Fruit fly (Drosophila melanogaster): ENCODE measurements around the gene oc.
A peak's percentile ranks its signal among the peaks of the same experiment; 100 is the strongest.

Gene oc

DNA sequence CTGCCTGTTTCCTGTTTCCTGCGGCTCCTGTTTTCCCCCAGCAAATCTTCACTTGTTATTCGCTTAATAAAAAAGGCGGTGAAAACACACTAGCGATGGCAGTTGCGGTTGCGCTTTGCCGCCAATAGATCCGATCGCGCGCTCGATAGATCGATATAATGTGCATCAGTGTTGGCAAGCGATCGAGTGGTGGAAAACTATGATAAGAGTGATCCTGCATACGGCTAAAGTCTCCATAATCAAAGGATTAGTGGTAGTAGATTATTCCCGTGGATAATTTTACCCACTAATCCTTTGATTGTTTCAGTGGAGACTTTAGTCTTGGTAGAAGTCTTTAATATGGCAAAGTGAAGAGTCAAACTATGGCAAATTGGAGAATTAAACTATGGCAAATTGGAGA is 44.3 kb downstream of the oc start, which contains the start of gene Caf1-180 (continued):
- no peak for TF ChIP-seq GATAe (GFP tag; conservative IDR thresholded peaks at IDR 0.05)
- no peak for TF ChIP-seq CG12104 (GFP tag; optimal IDR thresholded peaks at IDR 0.05)
- no peak for TF ChIP-seq CG12071 (GFP tag; optimal IDR thresholded peaks at IDR 0.05)
- TF ChIP-seq Bteb2 (GFP tag; optimal IDR thresholded peaks at IDR 0.05), result no peak
- no peak for TF ChIP-seq kni (GFP tag; optimal IDR thresholded peaks at IDR 0.05)
- TF ChIP-seq E2f2 (GFP tag; IDR thresholded peaks at IDR 0.05), result peak; percentile 82
- peak; percentile 9 for TF ChIP-seq CG8944 (GFP tag; optimal IDR thresholded peaks at IDR 0.05)
- peak; percentile 99 for TF ChIP-seq E2f1 (GFP tag; IDR thresholded peaks at IDR 0.05)
- peak; percentile 52 for TF ChIP-seq gfzf (GFP tag; optimal IDR thresholded peaks at IDR 0.05)
- TF ChIP-seq sima (GFP tag; optimal IDR thresholded peaks at IDR 0.05), result no peak
- no peak for TF ChIP-seq CG11696 (GFP tag; IDR thresholded peaks at IDR 0.05)
- TF ChIP-seq lbe (GFP tag; optimal IDR thresholded peaks at IDR 0.05), result no peak
- peak; percentile 35 for TF ChIP-seq CG12659 (GFP tag; optimal IDR thresholded peaks at IDR 0.05)
- 0 out of 2 replicates have a peak, but pooled peaks have one; percentile 9 for TF ChIP-seq sisA (GFP tag; IDR thresholded peaks at IDR 0.05)
- peak; percentile 54 for TF ChIP-seq CG2120 (GFP tag; optimal IDR thresholded peaks at IDR 0.05)
- no peak for TF ChIP-seq onecut (GFP tag; IDR thresholded peaks at IDR 0.05)
- TF ChIP-seq repo (GFP tag; optimal IDR thresholded peaks at IDR 0.05), result no peak
- no peak for TF ChIP-seq CG1024 (GFP tag; IDR thresholded peaks at IDR 0.05)
- no peak for TF ChIP-seq CG15073 (GFP tag; optimal IDR thresholded peaks at IDR 0.05)
- TF ChIP-seq Gug (GFP tag; IDR thresholded peaks at IDR 0.05), result peak; percentile 17; the same call in 1 of the 4 replicates
- peak; percentile 26 for TF ChIP-seq MESR4 (GFP tag; optimal IDR thresholded peaks at IDR 0.05)
- peak; percentile 1 for TF ChIP-seq gro (GFP tag; optimal IDR thresholded peaks at IDR 0.05)
- TF ChIP-seq CG14710 (tag; optimal IDR thresholded peaks at IDR 0.05), result peak; percentile 60
- no peak for TF ChIP-seq CG10209 (GFP tag; optimal IDR thresholded peaks at IDR 0.05)
- TF ChIP-seq CG12299 (tag; optimal IDR thresholded peaks at IDR 0.05), result no peak
- peak; percentile 50 for TF ChIP-seq CG3995 (GFP tag; optimal IDR thresholded peaks at IDR 0.05)
- TF ChIP-seq Nf-YA (GFP tag; IDR thresholded peaks at IDR 0.05), result no peak
- no peak for TF ChIP-seq her (GFP tag; optimal IDR thresholded peaks at IDR 0.05)
- peak; percentile 88 for TF ChIP-seq Opbp (GFP tag; IDR thresholded peaks at IDR 0.05; ENCODE audit: partially characterized antibody)
- TF ChIP-seq Nf-YB (GFP tag; optimal IDR thresholded peaks at IDR 0.05), result peak; percentile 15
- no peak for TF ChIP-seq Sry-β (GFP tag; optimal IDR thresholded peaks at IDR 0.05)
- TF ChIP-seq Rx (GFP tag; IDR thresholded peaks at IDR 0.05), result no peak
- TF ChIP-seq CG11504 (tag; optimal IDR thresholded peaks at IDR 0.05), result no peak
- TF ChIP-seq CG10366 (GFP tag; IDR thresholded peaks at IDR 0.05), result no peak
- TF ChIP-seq CG18599 (GFP tag; optimal IDR thresholded peaks at IDR 0.05), result no peak
- no peak for TF ChIP-seq CG10321 (GFP tag; IDR thresholded peaks at IDR 0.05)
- peak; percentile 40 for TF ChIP-seq CG17829 (tag; optimal IDR thresholded peaks at IDR 0.05)
- TF ChIP-seq B-H2 (GFP tag; optimal IDR thresholded peaks at IDR 0.05), result no peak
- no peak for TF ChIP-seq CG43689 (GFP tag; IDR thresholded peaks at IDR 0.05)
- 0 out of 2 replicates have a peak, but pooled peaks have one; percentile 11 for TF ChIP-seq ssp (GFP tag; IDR thresholded peaks at IDR 0.05)
- no peak for TF ChIP-seq Stat92E (GFP tag; optimal IDR thresholded peaks at IDR 0.05)
- no peak for TF ChIP-seq CG14965 (GFP tag; optimal IDR thresholded peaks at IDR 0.05; ENCODE audit: borderline replicate concordance)
- TF ChIP-seq mirr (GFP tag; optimal IDR thresholded peaks at IDR 0.05), result no peak
- no peak for TF ChIP-seq luna (GFP tag; optimal IDR thresholded peaks at IDR 0.05)
- TF ChIP-seq CG10979 (tag; optimal IDR thresholded peaks at IDR 0.05), result peak; percentile 1
- TF ChIP-seq CG15514 (GFP tag; optimal IDR thresholded peaks at IDR 0.05), result peak; percentile 58
- peak; percentile 79 for TF ChIP-seq bbx (GFP tag; IDR thresholded peaks at IDR 0.05; ENCODE audit: partially characterized antibody)
- TF ChIP-seq zfh1 (GFP tag; IDR thresholded peaks at IDR 0.05), result no peak
- no peak for TF ChIP-seq CkIIα-i1 (GFP tag; IDR thresholded peaks at IDR 0.05)
- TF ChIP-seq scrt (GFP tag; optimal IDR thresholded peaks at IDR 0.05), result no peak
- peak; percentile 91 for TF ChIP-seq BEAF-32 (GFP tag; optimal IDR thresholded peaks at IDR 0.05)
